Worm (Caenorhabditis elegans) whole organism, L4 larva: ENCODE measurements around the gene K01A12.2.

ENCODE experiments used
- D1046.2 ChIP-seq: fragments of 200-800 bp; sonication (Bioruptor generic); IDR thresholded peaks from 2 replicates; pipeline ENCODE4 v1.3.6; 2022; ENCODE audit warnings: missing genetic modification characterization, missing compliant biosample characterization
- F37D6.2 ChIP-seq: sonication (generic microtip); optimal IDR thresholded peaks from 2 replicates; lab custom pipeline; 2016; ENCODE audit warnings: mild to moderate bottlenecking, missing genetic modification characterization, missing compliant biosample characterization
- ZK337.2 ChIP-seq: fragments of 200-800 bp; sonication (Bioruptor generic); IDR thresholded peaks from 2 replicates; pipeline ENCODE4 v1.3.6; 2022; ENCODE audit warnings: missing genetic modification reagents, missing genetic modification characterization, missing compliant biosample characterization
- ZK546.5 ChIP-seq, 2 experiments: sonication (generic microtip); optimal IDR thresholded peaks; 2 replicates each; lab custom pipeline; 2017; ENCODE audit warnings: missing biosample characterization in 2 of 2, missing genetic modification characterization in 2 of 2
- aha-1 ChIP-seq: fragments of 150-350 bp; peaks from one replicate; lab custom pipeline; 2014; ENCODE audit warnings: missing biosample characterization, missing genetic modification characterization
- ama-1 ChIP-seq: fragments of 150-350 bp; optimal IDR thresholded peaks from 2 replicates; lab custom pipeline; 2014; ENCODE audit warnings: inconsistent platforms, mixed read lengths
- attf-4 ChIP-seq: sonication (generic microtip); optimal IDR thresholded peaks from 3 replicates; lab custom pipeline; 2017; ENCODE audit warnings: missing biosample characterization, missing genetic modification characterization
- ceh-20 ChIP-seq: fragments of 200-800 bp; sonication (Bioruptor generic); IDR thresholded peaks from 2 replicates; pipeline ENCODE4 v1.3.6; 2022; ENCODE audit warnings: missing genetic modification reagents, missing genetic modification characterization, missing compliant biosample characterization
- ceh-28 ChIP-seq: fragments of 150-350 bp; optimal IDR thresholded peaks from 2 replicates; lab custom pipeline; 2014; ENCODE audit warnings: missing biosample characterization, missing genetic modification reagents, missing genetic modification characterization
- ceh-62 ChIP-seq: sonication (generic microtip); optimal IDR thresholded peaks from 2 replicates; lab custom pipeline; 2017; ENCODE audit warnings: missing biosample characterization, missing genetic modification characterization
- cey-2 ChIP-seq: sonication (generic microtip); optimal IDR thresholded peaks from 3 replicates; lab custom pipeline; 2017; ENCODE audit warnings: missing genetic modification characterization, mild to moderate bottlenecking, missing compliant biosample characterization, antibody characterized with exemption, borderline replicate concordance; ENCODE audit not compliant: insufficient read depth
- daf-19 ChIP-seq: fragments of 200-800 bp; sonication (Bioruptor generic); conservative IDR thresholded peaks from 2 replicates; pipeline ENCODE4 v1.3.6; 2022; ENCODE audit warnings: missing genetic modification characterization, missing compliant biosample characterization
- dmd-8 ChIP-seq: fragments of 200-800 bp; sonication (Bioruptor generic); IDR thresholded peaks from 2 replicates; pipeline ENCODE4 v1.3.6; 2022; ENCODE audit warnings: missing genetic modification characterization, missing compliant biosample characterization
- dmd-9 ChIP-seq: fragments of 200-800 bp; sonication (Bioruptor generic); IDR thresholded peaks from 2 replicates; pipeline ENCODE4 v1.3.6; 2022; ENCODE audit warnings: missing genetic modification reagents, missing genetic modification characterization, missing compliant biosample characterization
- dpl-1 ChIP-seq: fragments of 150-350 bp; optimal IDR thresholded peaks from 2 replicates; lab custom pipeline; 2014; ENCODE audit warnings: missing biosample characterization, missing genetic modification reagents, missing genetic modification characterization
- egl-43 ChIP-seq: fragments of 200-800 bp; sonication (Bioruptor generic); IDR thresholded peaks from 2 replicates; pipeline ENCODE4 v1.3.6; 2022; ENCODE audit warnings: missing genetic modification reagents, missing genetic modification characterization, missing compliant biosample characterization
- gei-8 ChIP-seq: fragments of 200-800 bp; sonication (Bioruptor generic); optimal IDR thresholded peaks from 2 replicates; lab custom pipeline; 2018; ENCODE audit warnings: mild to moderate bottlenecking, missing genetic modification characterization, missing compliant biosample characterization
- hif-1 ChIP-seq, 2 experiments: sonication (generic microtip); optimal IDR thresholded peaks; 2 replicates each; lab custom pipeline; 2016 to 2017; ENCODE audit warnings: missing compliant biosample characterization in 2 of 2, missing genetic modification characterization in 2 of 2, missing genetic modification reagents in 2 of 2, missing genotype in 2 of 2, mild to moderate bottlenecking in 1 of 2
- hlh-11 ChIP-seq: fragments of 200-800 bp; sonication (Bioruptor generic); optimal IDR thresholded peaks from 2 replicates; lab custom pipeline; 2018; ENCODE audit warnings: mild to moderate bottlenecking, missing genetic modification characterization, missing compliant biosample characterization
- hmg-1.1 ChIP-seq: fragments of 200-800 bp; sonication (Bioruptor generic); IDR thresholded peaks from 2 replicates; pipeline ENCODE4 v1.3.6; 2022; ENCODE audit warnings: missing genetic modification reagents, missing genetic modification characterization, missing compliant biosample characterization
- jun-1 ChIP-seq: fragments of 150-350 bp; optimal IDR thresholded peaks from 2 replicates; lab custom pipeline; 2014; ENCODE audit warnings: missing biosample characterization, missing genetic modification reagents, missing genetic modification characterization
- lim-7 ChIP-seq: fragments of 200-800 bp; sonication (Bioruptor generic); IDR thresholded peaks from 2 replicates; pipeline ENCODE4 v1.3.6; 2022; ENCODE audit warnings: missing genetic modification characterization, missing compliant biosample characterization
- lin-29 ChIP-seq: fragments of 200-800 bp; sonication (Bioruptor generic); IDR thresholded peaks from 2 replicates; pipeline ENCODE4 v1.3.6; 2022; ENCODE audit warnings: missing genetic modification reagents, missing genetic modification characterization, missing compliant biosample characterization
- madf-9 ChIP-seq: fragments of 200-800 bp; sonication (Bioruptor generic); conservative IDR thresholded peaks from 2 replicates; pipeline ENCODE4 v1.3.6; 2022; ENCODE audit warnings: missing genetic modification reagents, missing genetic modification characterization, missing compliant biosample characterization
- mdl-1 ChIP-seq, 2 experiments: fragments of 150-350 bp in 1 of 2; sonication (generic microtip) in 1 of 2; optimal IDR thresholded peaks; 2 replicates each; lab custom pipeline; 2014 to 2017; ENCODE audit warnings: missing biosample characterization in 2 of 2, missing genetic modification characterization in 2 of 2
- mxl-3 ChIP-seq: fragments of 200-800 bp; sonication (Bioruptor generic); optimal IDR thresholded peaks from 2 replicates; lab custom pipeline; 2018; ENCODE audit warnings: mild to moderate bottlenecking, missing genetic modification characterization, missing compliant biosample characterization
- nhr-42 ChIP-seq: fragments of 200-800 bp; sonication (Bioruptor generic); IDR thresholded peaks from 2 replicates; pipeline ENCODE4 v1.3.6; 2022; ENCODE audit warnings: missing genetic modification characterization, missing compliant biosample characterization
- nhr-77 ChIP-seq: fragments of 150-350 bp; optimal IDR thresholded peaks from 2 replicates; lab custom pipeline; 2014; ENCODE audit warnings: missing biosample characterization, missing genetic modification characterization
- pha-4 ChIP-seq, 2 experiments: fragments of 150-350 bp in 1 of 2; fragments of 200-800 bp in 1 of 2; sonication (Bioruptor generic) in 1 of 2; IDR thresholded peaks in 1 of 2; optimal IDR thresholded peaks in 1 of 2; 2 replicates each; pipeline versions ENCODE4 v1.3.6 to Lab custom; 2014 to 2022; ENCODE audit warnings: missing genetic modification characterization in 2 of 2, missing genetic modification reagents in 2 of 2, missing biosample characterization in 1 of 2, missing compliant biosample characterization in 1 of 2
- php-3 ChIP-seq: fragments of 200-800 bp; sonication (Bioruptor generic); IDR thresholded peaks from 2 replicates; pipeline ENCODE4 v1.3.6; 2022; ENCODE audit warnings: missing genetic modification reagents, missing genetic modification characterization, missing compliant biosample characterization
- set-16 ChIP-seq: fragments of 200-800 bp; sonication (Bioruptor generic); IDR thresholded peaks from 2 replicates; pipeline ENCODE4 v1.3.6; 2022; ENCODE audit warnings: missing genetic modification reagents, missing genetic modification characterization, missing compliant biosample characterization
- snpc-1.2 ChIP-seq: fragments of 200-800 bp; sonication (Bioruptor generic); IDR thresholded peaks from 2 replicates; pipeline ENCODE4 v1.3.6; 2022; ENCODE audit warnings: missing genetic modification reagents, missing genetic modification characterization, missing compliant biosample characterization
- spr-1 ChIP-seq: sonication (generic microtip); optimal IDR thresholded peaks from 2 replicates; lab custom pipeline; 2016; ENCODE audit warnings: mild to moderate bottlenecking, missing genetic modification characterization, missing compliant biosample characterization
- spr-3 ChIP-seq: fragments of 200-800 bp; sonication (Bioruptor generic); optimal IDR thresholded peaks from 2 replicates; lab custom pipeline; 2018; ENCODE audit warnings: mild to moderate bottlenecking, missing genetic modification characterization, missing compliant biosample characterization
- tag-97 ChIP-seq: fragments of 200-800 bp; sonication (Bioruptor generic); IDR thresholded peaks from 2 replicates; pipeline ENCODE4 v1.3.6; 2022; ENCODE audit warnings: missing genetic modification characterization, missing compliant biosample characterization

The K01A12.2 gene

ce11 chrX:8598491-8598890, 14.7 kb upstream of the K01A12.2 start:
- TF ChIP-seq attf-4 (tag; lab: Kevin White, UChicago) (no peak), cey-2 (no peak), ama-1 (no peak), spr-3 (GFP tag; lab: Kevin White, UChicago) (no peak), aha-1 (tag; lab: Kevin White, UChicago) (peak; percentile 93)
- TF ChIP-seq, all 104 proteins: peak for 1

ce11 chrX:8599725-8600124, 13.4 kb upstream of the K01A12.2 start:
- TF ChIP-seq dmd-8 (GFP tag; lab: Robert Waterston, UW) (no peak), tag-97 (GFP tag; lab: Robert Waterston, UW) (no peak), gei-8 (GFP tag; lab: Kevin White, UChicago) (no peak), ceh-28 (tag; lab: Kevin White, UChicago) (no peak), jun-1 (tag; lab: Kevin White, UChicago) (no peak)

- no peak for TF ChIP-seq lin-29 (GFP tag; lab: Robert Waterston, UW)
- TF ChIP-seq snpc-1.2, result no peak
- no peak for TF ChIP-seq php-3
- no peak for TF ChIP-seq lim-7
- TF ChIP-seq ama-1, result no peak
- no peak for TF ChIP-seq dpl-1 (GFP tag; lab: Kevin White, UChicago)
- TF ChIP-seq pha-4 (GFP tag; IDR thresholded peaks at IDR 0.05; lab: Robert Waterston, UW), result no peak
- no peak for TF ChIP-seq pha-4 (tag; optimal IDR thresholded peaks at IDR 0.05; lab: Kevin White, UChicago)
- no peak for TF ChIP-seq hif-1 (tag; optimal IDR thresholded peaks at IDR 0.05; lab: Kevin White, UChicago)
- no peak for TF ChIP-seq ceh-28 (tag; lab: Kevin White, UChicago)
- TF ChIP-seq set-16 (GFP tag; lab: Robert Waterston, UW), result no peak
- no peak for TF ChIP-seq ceh-20
- TF ChIP-seq hmg-1.1 (GFP tag; lab: Robert Waterston, UW), result no peak
- no peak for TF ChIP-seq ZK546.5 (tag; optimal IDR thresholded peaks at IDR 0.05; lab: Kevin White, UChicago)
- TF ChIP-seq ceh-62 (tag; lab: Kevin White, UChicago), result no peak
- no peak for TF ChIP-seq F37D6.2 (tag; lab: Kevin White, UChicago)
Measured at ce11 chrX:8601235-8601634, 11.9 kb upstream of the K01A12.2 start, which contains the start of gene F18E9.1. Gene F18E9.1, plus strand, starts transcription at chrX:8601535.

DNA sequence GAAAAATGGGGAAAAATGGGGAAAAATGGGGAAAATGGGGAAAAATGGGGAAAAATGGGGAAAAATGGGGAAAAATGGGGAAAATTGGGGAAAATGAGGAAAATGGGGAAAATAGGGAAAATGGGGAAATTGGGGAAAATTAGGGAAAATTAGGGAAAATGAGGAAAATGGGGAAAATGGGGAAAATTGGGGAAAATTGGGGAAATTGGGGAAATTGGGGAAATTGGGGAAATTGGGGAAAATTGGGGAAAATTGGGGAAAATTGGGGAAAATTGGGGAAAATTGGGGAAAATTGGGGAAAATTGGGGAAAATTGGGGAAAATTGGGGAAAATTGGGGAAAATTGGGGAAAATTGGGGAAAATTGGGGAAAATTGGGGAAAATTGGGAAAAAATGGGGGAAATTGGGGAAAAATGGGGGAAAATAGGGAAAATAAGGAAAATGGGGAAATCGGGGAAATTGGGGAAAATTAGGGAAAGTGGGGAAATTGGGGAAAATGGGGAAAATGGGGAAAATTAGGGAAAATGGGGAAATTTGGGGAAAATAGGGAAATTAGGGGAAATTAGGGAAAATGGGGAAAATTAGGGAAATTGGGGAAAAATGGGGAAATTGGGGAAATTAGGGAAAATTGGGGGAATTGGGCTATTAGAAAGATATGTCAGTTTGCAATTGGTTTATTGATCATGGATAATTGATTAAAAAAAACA, 10.3 kb upstream of the K01A12.2 start:
- TF ChIP-seq mxl-3 (no peak), dmd-9 (GFP tag; lab: Robert Waterston, UW) (no peak), set-16 (GFP tag; lab: Robert Waterston, UW) (no peak), mdl-1 (tag; optimal IDR thresholded peaks at IDR 0.05; lab: Kevin White, UChicago) (no peak), D1046.2 (GFP tag; lab: Robert Waterston, UW) (no peak), madf-9 (GFP tag; lab: Robert Waterston, UW) (0 out of 2 replicates have a peak, but pooled peaks have one; percentile 39), dpl-1 (GFP tag; lab: Kevin White, UChicago) (no peak), daf-19 (no peak), nhr-42 (GFP tag; lab: Robert Waterston, UW) (peak; percentile 34; the same call in 1 of the 2 replicates), nhr-77 (tag; lab: Kevin White, UChicago) (no peak), egl-43 (no peak), spr-1 (tag; lab: Kevin White, UChicago) (no peak), ZK337.2 (GFP tag; lab: Robert Waterston, UW) (no peak), hlh-11 (tag; lab: Kevin White, UChicago) (no peak)
- TF ChIP-seq, all 104 proteins: peak for 2
